Worm (Caenorhabditis elegans) whole organism, L4/young adult: ENCODE data around the gene srab-3.

Experiments used
- W03F9.2 ChIP-seq: fragments of 150-350 bp; optimal IDR thresholded peaks from 2 replicates; lab custom pipeline; 2014; ENCODE audit warnings: missing biosample characterization, missing genetic modification characterization
- dao-5 ChIP-seq: sonication (generic microtip); optimal IDR thresholded peaks from 2 replicates; lab custom pipeline; 2016; ENCODE audit warnings: missing genotype, missing genetic modification characterization, moderate library complexity, missing compliant biosample characterization
- him-1 ChIP-seq: sonication (generic microtip); optimal IDR thresholded peaks from 2 replicates; lab custom pipeline; 2016; ENCODE audit warnings: missing genotype, missing genetic modification reagents, missing genetic modification characterization, missing compliant biosample characterization

DNA sequence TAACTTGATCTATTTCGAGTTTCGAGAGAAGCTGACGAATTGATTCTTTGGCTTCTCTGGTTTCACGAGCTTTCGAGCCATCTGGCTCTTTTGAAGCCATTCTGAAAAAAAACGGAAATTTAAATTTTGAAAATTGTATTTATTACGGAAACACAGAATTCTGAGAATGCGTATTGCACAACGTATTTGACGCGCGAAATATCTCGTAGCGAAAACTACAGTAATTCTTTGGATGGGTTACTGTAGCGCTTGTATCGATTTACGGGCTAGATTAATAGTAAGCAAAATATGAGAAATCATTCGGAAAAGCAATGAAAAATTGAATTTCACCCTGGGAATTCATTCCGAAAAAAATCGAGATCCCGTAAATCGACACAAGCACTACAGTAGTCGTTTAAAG, 5.9 kb upstream of the srab-3 start, which contains the start of gene C04F5.8:
- no peak for TF ChIP-seq W03F9.2 (tag; lab: Kevin White, UChicago)
- TF ChIP-seq dao-5 (tag; lab: Kevin White, UChicago): no peak
- no peak for TF ChIP-seq him-1
